Fruit fly (Drosophila melanogaster) S2 (cell line): ENCODE results near the gene cyr.

ENCODE experiments used
- CG8478 ChIP-seq: fragments of >200 bp; optimal IDR thresholded peaks from 2 replicates; lab custom pipeline; 2018
- CTCF ChIP-seq, 2 experiments: fragments of >200 bp; optimal IDR thresholded peaks; 2 replicates each; lab custom pipeline; 2018

- TF ChIP-seq CG8478 (lab: Kevin White, UChicago) (no peak), CTCF (optimal IDR thresholded peaks at IDR 0.05; lab: Kevin White, UChicago) (no peak)
These were observed 10.1 kb upstream of the cyr start, which contains the start of the genes alpha-PheRS and CG2129 for dm6 chrX:8145501-8146157.
